Worm (Caenorhabditis elegans) whole organism, young adult: Measurements from ENCODE around the gene cyc-2.1.

Experiments
- B0261.1 ChIP-seq: sonication (generic microtip); optimal IDR thresholded peaks from 2 replicates; lab custom pipeline; 2016; ENCODE audit warnings: mild to moderate bottlenecking, missing genetic modification characterization, moderate library complexity, missing compliant biosample characterization
- D2030.7 ChIP-seq: fragments of 200-800 bp; sonication (Bioruptor generic); IDR thresholded peaks from 2 replicates; pipeline ENCODE4 v1.3.6; 2022; ENCODE audit warnings: missing genetic modification reagents, missing genetic modification characterization, missing compliant biosample characterization
- F33H1.4 ChIP-seq: fragments of 200-800 bp; sonication (Bioruptor generic); IDR thresholded peaks from 2 replicates; pipeline ENCODE4 v1.3.6; 2022; ENCODE audit warnings: missing genetic modification reagents, missing genetic modification characterization, missing compliant biosample characterization
- F49E8.2 ChIP-seq: sonication (generic microtip); optimal IDR thresholded peaks from 3 replicates; lab custom pipeline; 2017; ENCODE audit warnings: missing genetic modification characterization, mild to moderate bottlenecking, missing compliant biosample characterization, antibody characterized with exemption, moderate library complexity; ENCODE audit not compliant: insufficient read depth
- Y56A3A.18 ChIP-seq: fragments of 200-800 bp; sonication (Bioruptor generic); IDR thresholded peaks from 2 replicates; pipeline ENCODE4 v1.3.6; 2022; ENCODE audit warnings: missing genetic modification reagents, missing genetic modification characterization, missing compliant biosample characterization
- aptf-3 ChIP-seq: fragments of 200-800 bp; sonication (Bioruptor generic); IDR thresholded peaks from 2 replicates; pipeline ENCODE4 v1.3.6; 2022; ENCODE audit warnings: missing genetic modification characterization, missing compliant biosample characterization
- athp-1 ChIP-seq: sonication (generic microtip); optimal IDR thresholded peaks from 2 replicates; lab custom pipeline; 2017; ENCODE audit warnings: mild to moderate bottlenecking, missing genetic modification characterization, missing compliant biosample characterization
- dox-1 ChIP-seq: fragments of 200-800 bp; sonication (Bioruptor generic); IDR thresholded peaks from 2 replicates; pipeline ENCODE4 v1.3.6; 2022; ENCODE audit warnings: missing genetic modification reagents, missing genetic modification characterization, missing compliant biosample characterization
- nfya-1 ChIP-seq: sonication (generic microtip); optimal IDR thresholded peaks from 2 replicates; lab custom pipeline; 2017; ENCODE audit warnings: antibody characterized with exemption, missing compliant biosample characterization, missing genetic modification characterization, borderline replicate concordance; ENCODE audit not compliant: insufficient read depth
- nfya-2 ChIP-seq: fragments of 200-800 bp; sonication (Bioruptor generic); IDR thresholded peaks from 2 replicates; pipeline ENCODE4 v1.3.6; 2022; ENCODE audit warnings: missing genetic modification reagents, missing genetic modification characterization, missing compliant biosample characterization
- sea-2 ChIP-seq: fragments of 200-800 bp; sonication (Bioruptor generic); IDR thresholded peaks from 2 replicates; pipeline ENCODE4 v1.3.6; 2022; ENCODE audit warnings: missing genetic modification characterization, missing compliant biosample characterization
- sptf-2 ChIP-seq: fragments of 200-800 bp; sonication (Bioruptor generic); optimal IDR thresholded peaks from 2 replicates; lab custom pipeline; 2018; ENCODE audit warnings: mild to moderate bottlenecking, missing genetic modification characterization, missing compliant biosample characterization

DNA sequence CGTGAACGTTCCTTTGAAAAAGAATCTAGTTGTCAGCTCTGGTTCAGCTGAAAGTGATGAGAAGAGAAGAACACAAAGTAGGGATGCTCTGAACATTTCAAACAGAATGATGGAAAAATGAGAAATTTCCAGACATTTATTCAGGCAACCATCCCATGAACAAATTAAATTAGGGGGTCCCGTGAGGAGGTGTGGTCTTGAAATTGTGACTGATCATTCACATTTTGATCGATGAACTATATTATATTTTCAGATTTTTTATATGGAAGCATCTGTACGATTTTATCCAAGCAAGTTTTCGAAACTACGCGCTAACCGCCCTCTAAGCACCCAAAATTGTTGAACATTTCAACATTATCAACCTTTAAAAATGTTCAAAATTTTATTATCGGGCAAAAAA lies 27.2 kb upstream of the cyc-2.1 start, which contains the start of gene R11E3.19:
- TF ChIP-seq B0261.1 (tag; lab: Kevin White, UChicago) (no peak), D2030.7 (GFP tag; lab: Robert Waterston, UW) (no peak), athp-1 (no peak), F49E8.2 (tag; lab: Kevin White, UChicago) (no peak), aptf-3 (no peak), sea-2 (no peak), F33H1.4 (GFP tag; lab: Robert Waterston, UW) (no peak), Y56A3A.18 (GFP tag; lab: Robert Waterston, UW) (no peak), sptf-2 (no peak), dox-1 (GFP tag; lab: Robert Waterston, UW) (no peak), nfya-2 (no peak), nfya-1 (no peak)
